Worm (Caenorhabditis elegans) whole organism, early embryonic: ENCODE results near the gene F14D7.2.

Source experiments
- B0310.2 ChIP-seq: sonication (generic microtip); optimal IDR thresholded peaks from 2 replicates; lab custom pipeline; 2016; ENCODE audit warnings: mild to moderate bottlenecking, missing genetic modification characterization, missing compliant biosample characterization
- F13C5.2 ChIP-seq: sonication (generic microtip); optimal IDR thresholded peaks from 2 replicates; lab custom pipeline; 2017; ENCODE audit warnings: mild to moderate bottlenecking, missing genetic modification characterization, inconsistent platforms, missing compliant biosample characterization
- ama-1 ChIP-seq: fragments of 150-350 bp; optimal IDR thresholded peaks from 2 replicates; lab custom pipeline; 2014
- ets-7 ChIP-seq: sonication (generic microtip); optimal IDR thresholded peaks from 2 replicates; lab custom pipeline; 2016; ENCODE audit warnings: missing genotype, missing genetic modification characterization, missing compliant biosample characterization
- flt-1 ChIP-seq: fragments of 200-800 bp; sonication (Bioruptor generic); IDR thresholded peaks from 2 replicates; pipeline ENCODE4 v1.3.6; 2022; ENCODE audit warnings: missing genetic modification characterization, missing compliant biosample characterization
- hnd-1 ChIP-seq: sonication (generic microtip); optimal IDR thresholded peaks from 2 replicates; lab custom pipeline; 2016; ENCODE audit warnings: missing genetic modification characterization, missing compliant biosample characterization
- pes-1 ChIP-seq: fragments of 200-800 bp; sonication (Bioruptor generic); IDR thresholded peaks from 2 replicates; pipeline ENCODE4 v1.3.6; 2022; ENCODE audit warnings: missing genetic modification reagents, missing genetic modification characterization, missing compliant biosample characterization
- scrt-1 ChIP-seq: fragments of 200-800 bp; sonication (Bioruptor generic); IDR thresholded peaks from 2 replicates; pipeline ENCODE4 v1.3.6; 2022; ENCODE audit warnings: missing genetic modification characterization, missing compliant biosample characterization
- sea-1 ChIP-seq: fragments of 200-800 bp; sonication (Bioruptor generic); conservative IDR thresholded peaks from 2 replicates; pipeline ENCODE4 v1.3.6; 2022; ENCODE audit warnings: missing genetic modification characterization, missing compliant biosample characterization
- tbx-11 ChIP-seq: fragments of 200-800 bp; sonication (Bioruptor generic); IDR thresholded peaks from 2 replicates; pipeline ENCODE4 v1.3.6; 2022; ENCODE audit warnings: missing genetic modification characterization, missing compliant biosample characterization
- tbx-37 ChIP-seq: fragments of 200-800 bp; sonication (Bioruptor generic); conservative IDR thresholded peaks from 2 replicates; pipeline ENCODE4 v1.3.6; 2022; ENCODE audit warnings: missing genetic modification reagents, missing genetic modification characterization, missing compliant biosample characterization

- TF ChIP-seq pes-1 (no peak), ama-1 (lab: Kevin White, UChicago) (no peak), ets-7 (tag; lab: Kevin White, UChicago) (no peak), B0310.2 (tag; lab: Kevin White, UChicago) (no peak), flt-1 (GFP tag; lab: Robert Waterston, UW) (no peak), scrt-1 (GFP tag; lab: Robert Waterston, UW) (no peak), sea-1 (GFP tag; lab: Robert Waterston, UW) (no peak), tbx-11 (GFP tag; lab: Robert Waterston, UW) (no peak), F13C5.2 (tag; lab: Kevin White, UChicago) (no peak), hnd-1 (tag; lab: Kevin White, UChicago) (no peak), tbx-37 (GFP tag; lab: Robert Waterston, UW) (no peak)
Measured at ce11 chrV:14324502-14325467, 31.3 kb upstream of the F14D7.2 start, which contains the start of the genes F47B8.4 and F47B8.18.
